Worm (Caenorhabditis elegans): ENCODE measurements around the gene C46C11.3.
A peak's percentile ranks its signal among the peaks of the same experiment; 100 is the strongest.

Gene C46C11.3

DNA sequence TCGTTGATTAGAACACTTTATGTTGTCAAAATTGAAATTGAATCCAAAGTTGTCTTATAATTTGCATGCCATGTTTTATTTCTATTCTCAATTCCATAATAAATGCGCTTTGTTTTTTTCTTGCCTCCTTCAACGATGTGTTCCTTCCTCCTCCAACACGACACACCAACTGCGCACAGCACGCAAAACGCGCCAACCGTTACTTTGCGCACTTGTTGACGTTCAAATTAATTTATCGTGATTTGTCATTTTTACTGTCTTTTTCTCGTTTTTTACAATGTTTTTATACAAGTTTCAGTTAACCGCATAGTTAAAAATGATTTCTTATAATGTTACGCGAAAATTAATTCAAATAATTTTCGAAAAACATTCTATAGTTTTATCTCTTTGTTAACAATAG, 34.2 kb upstream of the C46C11.3 start (continued):
- peak; percentile 21 for TF ChIP-seq jun-1 (tag; optimal IDR thresholded peaks at IDR 0.05)
- peak; percentile 35 to 45 for TF ChIP-seq efl-1 (optimal IDR thresholded peaks at IDR 0.05)
- peak; percentile 26 to 92 for TF ChIP-seq efl-1 (GFP tag; optimal IDR thresholded peaks at IDR 0.05 in 1 of 2)
- TF ChIP-seq mef-2 (tag; optimal IDR thresholded peaks at IDR 0.05): no peak
- TF ChIP-seq mab-9 (GFP tag; IDR thresholded peaks at IDR 0.05): no peak
- TF ChIP-seq rnt-1 (tag; optimal IDR thresholded peaks at IDR 0.05): peak; percentile 45
- TF ChIP-seq lin-14 (GFP tag; optimal IDR thresholded peaks at IDR 0.05): peak; percentile 88
- TF ChIP-seq C04F5.9 (tag; optimal IDR thresholded peaks at IDR 0.05): no peak
- no peak for TF ChIP-seq lir-3 (tag; optimal IDR thresholded peaks at IDR 0.05; ENCODE audit: poor library complexity)
- TF ChIP-seq Y116A8C.19 (tag; optimal IDR thresholded peaks at IDR 0.05; ENCODE audit: borderline replicate concordance): no peak
- no peak for TF ChIP-seq isw-1 (GFP tag; IDR thresholded peaks at IDR 0.05)
- TF ChIP-seq lin-15B (tag; optimal IDR thresholded peaks at IDR 0.05): no peak
- TF ChIP-seq xbp-1 (tag; optimal IDR thresholded peaks at IDR 0.05): peak; percentile 66
- TF ChIP-seq nhr-85 (tag): no peak
- no peak for TF ChIP-seq nhr-77 (tag; optimal IDR thresholded peaks at IDR 0.05)
- TF ChIP-seq nhr-20 (tag; optimal IDR thresholded peaks at IDR 0.05): peak; percentile 53
- no peak for TF ChIP-seq fkh-8 (tag; optimal IDR thresholded peaks at IDR 0.05)
- no peak for TF ChIP-seq grh-1 (GFP tag; IDR thresholded peaks at IDR 0.05)
- peak in 1 of 2 experiments; percentile 14 for TF ChIP-seq mdl-1 (tag; optimal IDR thresholded peaks at IDR 0.05)
- peak; percentile 38 to 61 (median 55) for TF ChIP-seq dpl-1 (GFP tag; optimal IDR thresholded peaks at IDR 0.05)
- no peak for TF ChIP-seq unc-30 (tag; optimal IDR thresholded peaks at IDR 0.05)
- no peak for TF ChIP-seq ceh-63 (GFP tag; optimal IDR thresholded peaks at IDR 0.05)
- TF ChIP-seq vab-15 (tag; optimal IDR thresholded peaks at IDR 0.05): no peak
- no peak for TF ChIP-seq pag-3 (tag; optimal IDR thresholded peaks at IDR 0.05; ENCODE audit: borderline replicate concordance, insufficient read depth)
- TF ChIP-seq C16A3.4 (tag; optimal IDR thresholded peaks at IDR 0.05): peak; percentile 50
- TF ChIP-seq ces-1 (GFP tag; optimal IDR thresholded peaks at IDR 0.05): no peak
- TF ChIP-seq nhr-84 (tag; optimal IDR thresholded peaks at IDR 0.05): no peak
- TF ChIP-seq F16B12.6 (tag; optimal IDR thresholded peaks at IDR 0.05): no peak
- TF ChIP-seq hlh-4 (tag; optimal IDR thresholded peaks at IDR 0.05): no peak
- TF ChIP-seq lin-35 (GFP tag; optimal IDR thresholded peaks at IDR 0.05): peak; percentile 10 to 60
- no peak for TF ChIP-seq ztf-4 (tag; optimal IDR thresholded peaks at IDR 0.05)
- TF ChIP-seq ama-1 (optimal IDR thresholded peaks at IDR 0.05): no peak
- TF ChIP-seq aly-2 (tag; optimal IDR thresholded peaks at IDR 0.05): no peak
- no peak for TF ChIP-seq dsc-1 (tag; optimal IDR thresholded peaks at IDR 0.05)
- TF ChIP-seq sptf-1 (tag; optimal IDR thresholded peaks at IDR 0.05): no peak
- no peak for TF ChIP-seq pqm-1 (tag; optimal IDR thresholded peaks at IDR 0.05)
- TF ChIP-seq ets-5 (GFP tag; IDR thresholded peaks at IDR 0.05): no peak
- TF ChIP-seq nhr-90 (tag; optimal IDR thresholded peaks at IDR 0.05; ENCODE audit: poor library complexity): peak; percentile 4
- TF ChIP-seq swsn-7 (tag; optimal IDR thresholded peaks at IDR 0.05): peak; percentile 53
- TF ChIP-seq lin-39 (tag; optimal IDR thresholded peaks at IDR 0.05): peak; percentile 5
- no peak for TF ChIP-seq unc-86 (tag; optimal IDR thresholded peaks at IDR 0.05)
- no peak for TF ChIP-seq fkh-10 (GFP tag; optimal IDR thresholded peaks at IDR 0.05)
- no peak for TF ChIP-seq ztf-11 (tag; optimal IDR thresholded peaks at IDR 0.05)
- no peak for TF ChIP-seq alr-1 (tag; optimal IDR thresholded peaks at IDR 0.05; ENCODE audit: borderline replicate concordance)
- TF ChIP-seq fos-1 (tag; optimal IDR thresholded peaks at IDR 0.05): no peak
- TF ChIP-seq egl-13 (tag; optimal IDR thresholded peaks at IDR 0.05): no peak
